Fruit fly (Drosophila melanogaster) whole organism, prepupa: ENCODE data around the gene Arp6.
A peak's percentile ranks its signal among the peaks of the same experiment; 100 is the strongest.

ENCODE experiments used
- CG32006 ChIP-seq: fragments of 200-800 bp; sonication (Bioruptor generic); optimal IDR thresholded peaks from 3 replicates; lab custom pipeline; 2017; ENCODE audit warnings: missing biosample characterization, mild to moderate bottlenecking, missing genetic modification characterization
- CG34406 ChIP-seq: fragments of 200-800 bp; sonication (Bioruptor generic); optimal IDR thresholded peaks from 3 replicates; lab custom pipeline; 2016; ENCODE audit warnings: missing biosample characterization, missing genetic modification characterization
- Gug ChIP-seq: fragments of 200-800 bp; sonication (Bioruptor generic); IDR thresholded peaks from 2 replicates; pipeline ENCODE4 v1.3.6; 2022; ENCODE audit warnings: missing biosample characterization, missing genetic modification characterization
- Hr39 ChIP-seq: fragments of 200-800 bp; sonication (Bioruptor generic); optimal IDR thresholded peaks from 2 replicates; lab custom pipeline; 2016; ENCODE audit warnings: missing biosample characterization, missing genetic modification characterization
- net ChIP-seq: fragments of 200-800 bp; sonication (Bioruptor generic); optimal IDR thresholded peaks from 3 replicates; lab custom pipeline; 2016; ENCODE audit warnings: missing biosample characterization, missing genetic modification characterization
- salr ChIP-seq, 2 experiments: fragments of 200-800 bp; sonication (Bioruptor generic); optimal IDR thresholded peaks; 3 replicates each; lab custom pipeline; 2016 to 2018; ENCODE audit warnings: missing biosample characterization in 2 of 2, missing genetic modification characterization in 2 of 2, mild to moderate bottlenecking in 1 of 2

dm6 chrX:15703720-15704206 is 33.2 kb downstream of the Arp6 start, which contains the start of the genes Pis and Hap40:
- TF ChIP-seq Hr39 (GFP tag; lab: Kevin White, UChicago) (peak; percentile 77), salr (GFP tag; optimal IDR thresholded peaks at IDR 0.05; lab: Kevin White, UChicago) (peak in 1 of 2 experiments; percentile 28), CG32006 (peak; percentile 79), CG34406 (peak; percentile 35), Gug (GFP tag; lab: Robert Waterston, UW) (peak; percentile 53), net (GFP tag; lab: Kevin White, UChicago) (peak; percentile 36)
